Fruit fly (Drosophila melanogaster) whole organism, embryonic: ENCODE data around the gene Lcp65Ab1.

Experiments used
- CG10654 ChIP-seq: fragments of 200-800 bp; sonication (Bioruptor generic); optimal IDR thresholded peaks from 2 replicates; lab custom pipeline; 2016; ENCODE audit warnings: missing biosample characterization, missing genetic modification characterization
- CG10959 ChIP-seq: fragments of 200-800 bp; sonication (Bioruptor generic); IDR thresholded peaks from 2 replicates; pipeline ENCODE4 v1.3.6; 2022; ENCODE audit warnings: missing biosample characterization, missing genetic modification characterization
- CG11723 ChIP-seq: fragments of 200-800 bp; sonication (Bioruptor generic); optimal IDR thresholded peaks from 2 replicates; lab custom pipeline; 2017; ENCODE audit warnings: missing biosample characterization, mild to moderate bottlenecking, missing genetic modification characterization
- CG12299 ChIP-seq: fragments of 200-800 bp; sonication (Bioruptor generic); optimal IDR thresholded peaks from 2 replicates; lab custom pipeline; 2018; ENCODE audit warnings: missing biosample characterization, mild to moderate bottlenecking, missing genetic modification characterization
- CG12769 ChIP-seq: fragments of 200-800 bp; sonication (Bioruptor generic); optimal IDR thresholded peaks from 2 replicates; lab custom pipeline; 2019; ENCODE audit warnings: missing biosample characterization, mild to moderate bottlenecking, missing genetic modification characterization, moderate library complexity
- CG13424 ChIP-seq: fragments of 200-800 bp; sonication (Bioruptor generic); optimal IDR thresholded peaks from 2 replicates; lab custom pipeline; 2019; ENCODE audit warnings: missing biosample characterization, mild to moderate bottlenecking, missing genetic modification characterization, moderate library complexity
- CG14710 ChIP-seq: fragments of 200-800 bp; sonication (Bioruptor generic); optimal IDR thresholded peaks from 3 replicates; lab custom pipeline; 2019; ENCODE audit warnings: missing biosample characterization, mild to moderate bottlenecking, missing genetic modification characterization, moderate library complexity
- CG15479 ChIP-seq: fragments of 200-800 bp; sonication (Bioruptor generic); optimal IDR thresholded peaks from 3 replicates; lab custom pipeline; 2019; ENCODE audit warnings: missing biosample characterization, mild to moderate bottlenecking, missing genetic modification characterization, moderate library complexity
- CG15601 ChIP-seq: fragments of 200-800 bp; sonication (Bioruptor generic); optimal IDR thresholded peaks from 3 replicates; lab custom pipeline; 2019; ENCODE audit warnings: missing biosample characterization, mild to moderate bottlenecking, missing genetic modification characterization, moderate library complexity
- CG1602 ChIP-seq: fragments of 200-800 bp; sonication (Bioruptor generic); optimal IDR thresholded peaks from 3 replicates; lab custom pipeline; 2016; ENCODE audit warnings: missing biosample characterization, missing genetic modification characterization
- CG17186 ChIP-seq: fragments of 200-800 bp; sonication (Bioruptor generic); optimal IDR thresholded peaks from 3 replicates; lab custom pipeline; 2017; ENCODE audit warnings: missing biosample characterization, missing genetic modification reagents, missing genetic modification characterization
- CG2120 ChIP-seq: fragments of 200-800 bp; sonication (Bioruptor generic); optimal IDR thresholded peaks from 3 replicates; lab custom pipeline; 2016; ENCODE audit warnings: missing biosample characterization, missing genetic modification characterization
- CG30020 ChIP-seq: fragments of 200-800 bp; optimal IDR thresholded peaks from 2 replicates; lab custom pipeline; 2019; ENCODE audit warnings: missing biosample characterization, mild to moderate bottlenecking, missing genetic modification characterization, moderate library complexity
- CG30431 ChIP-seq: fragments of 200-800 bp; sonication (Bioruptor generic); optimal IDR thresholded peaks from 2 replicates; lab custom pipeline; 2017; ENCODE audit warnings: missing biosample characterization, missing genetic modification characterization
- CG31224 ChIP-seq: fragments of 200-800 bp; sonication (Bioruptor generic); IDR thresholded peaks from 2 replicates; pipeline ENCODE4 v1.3.6; 2022; ENCODE audit warnings: missing biosample characterization, missing genetic modification characterization
- CG32767 ChIP-seq: fragments of 200-800 bp; sonication (Bioruptor generic); IDR thresholded peaks from 2 replicates; pipeline ENCODE4 v1.3.6; 2022; ENCODE audit warnings: missing biosample characterization, missing genetic modification characterization
- CG4707 ChIP-seq: fragments of 200-800 bp; sonication (Bioruptor generic); optimal IDR thresholded peaks from 2 replicates; lab custom pipeline; 2018; ENCODE audit warnings: missing biosample characterization, mild to moderate bottlenecking, missing genetic modification characterization, moderate library complexity
- CG7372 ChIP-seq: fragments of 200-800 bp; sonication (Bioruptor generic); IDR thresholded peaks from 2 replicates; pipeline ENCODE4 v1.3.6; 2022; ENCODE audit warnings: missing biosample characterization, missing genetic modification characterization
- CG7745 ChIP-seq: fragments of 200-800 bp; sonication (Bioruptor generic); optimal IDR thresholded peaks from 2 replicates; lab custom pipeline; 2018; ENCODE audit warnings: missing biosample characterization, mild to moderate bottlenecking, missing genetic modification characterization, moderate library complexity
- CG7928 ChIP-seq: fragments of 200-800 bp; sonication (Bioruptor generic); optimal IDR thresholded peaks from 2 replicates; lab custom pipeline; 2017; ENCODE audit warnings: missing biosample characterization, mild to moderate bottlenecking, missing genetic modification characterization
- CG7963 ChIP-seq: fragments of 200-800 bp; sonication (Bioruptor generic); IDR thresholded peaks from 3 replicates; pipeline ENCODE4 v1.3.6; 2022; ENCODE audit warnings: missing biosample characterization, missing genetic modification characterization; ENCODE audit not compliant: partially characterized antibody
- CG8290 ChIP-seq, 3 experiments: fragments of 200-800 bp; sonication (Bioruptor generic); optimal IDR thresholded peaks; 2 replicates each; lab custom pipeline; 2016 to 2019; ENCODE audit warnings: missing biosample characterization in 3 of 3, missing genetic modification characterization in 3 of 3, mild to moderate bottlenecking in 2 of 3, moderate library complexity in 1 of 3
- CG8765 ChIP-seq: fragments of 200-800 bp; sonication (Bioruptor generic); IDR thresholded peaks from 2 replicates; pipeline ENCODE4 v1.3.6; 2022; ENCODE audit warnings: missing biosample characterization, missing genetic modification characterization
- Dip2 ChIP-seq: fragments of 200-800 bp; sonication (Bioruptor generic); IDR thresholded peaks from 2 replicates; pipeline ENCODE4 v1.3.6; 2022; ENCODE audit warnings: missing biosample characterization, missing genetic modification characterization
- HLH54F ChIP-seq: fragments of 200-800 bp; sonication (Bioruptor generic); optimal IDR thresholded peaks from 3 replicates; lab custom pipeline; 2016; ENCODE audit warnings: missing biosample characterization, missing genetic modification characterization
- Hr3 ChIP-seq: fragments of 200-800 bp; sonication (Bioruptor generic); optimal IDR thresholded peaks from 3 replicates; lab custom pipeline; 2016; ENCODE audit warnings: missing biosample characterization, missing genetic modification characterization
- Hr39 ChIP-seq: fragments of >200 bp; optimal IDR thresholded peaks from 2 replicates; lab custom pipeline; 2017
- Lpt ChIP-seq: fragments of >200 bp; optimal IDR thresholded peaks from 2 replicates; lab custom pipeline; 2018; ENCODE audit warnings: missing biosample characterization, missing genetic modification characterization
- Mrtf ChIP-seq: fragments of 200-800 bp; sonication (Bioruptor generic); IDR thresholded peaks from 3 replicates; pipeline ENCODE4 v1.3.6; 2022; ENCODE audit warnings: missing biosample characterization, missing genetic modification characterization
- Optix ChIP-seq: fragments of 200-800 bp; sonication (Bioruptor generic); IDR thresholded peaks from 3 replicates; pipeline ENCODE4 v1.3.6; 2022; ENCODE audit warnings: missing biosample characterization, missing genetic modification characterization
- Stat92E ChIP-seq, 3 experiments: fragments of >200 bp in 2 of 3; fragments of 200-800 bp in 1 of 3; sonication (Bioruptor generic) in 1 of 3; optimal IDR thresholded peaks; 2 replicates each; lab custom pipeline; 2017 to 2019; ENCODE audit warnings: missing biosample characterization in 3 of 3, missing genetic modification characterization in 3 of 3, mild to moderate bottlenecking in 1 of 3, moderate library complexity in 1 of 3
- al ChIP-seq: fragments of 200-800 bp; sonication (Bioruptor generic); IDR thresholded peaks from 2 replicates; pipeline ENCODE4 v1.3.6; 2022; ENCODE audit warnings: missing biosample characterization, missing genetic modification characterization
- ase ChIP-seq: fragments of 200-800 bp; sonication (Bioruptor generic); IDR thresholded peaks from 3 replicates; pipeline ENCODE4 v1.3.6; 2022; ENCODE audit warnings: missing biosample characterization, missing genetic modification characterization
- croc ChIP-seq: fragments of 200-800 bp; sonication (Bioruptor generic); conservative IDR thresholded peaks from 3 replicates; pipeline ENCODE4 v1.3.6; 2022; ENCODE audit warnings: missing biosample characterization, missing genetic modification characterization
- dan ChIP-seq: fragments of 200-800 bp; sonication (Bioruptor generic); IDR thresholded peaks from 2 replicates; pipeline ENCODE4 v1.3.6; 2022; ENCODE audit warnings: missing biosample characterization, missing genetic modification characterization
- dm ChIP-seq: fragments of 200-800 bp; sonication (Bioruptor generic); optimal IDR thresholded peaks from 3 replicates; lab custom pipeline; 2016; ENCODE audit warnings: missing biosample characterization, missing genetic modification characterization
- dmrt99B ChIP-seq: fragments of 200-800 bp; sonication (Bioruptor generic); optimal IDR thresholded peaks from 2 replicates; lab custom pipeline; 2018; ENCODE audit warnings: missing biosample characterization, mild to moderate bottlenecking, missing genetic modification characterization, moderate library complexity
- eve ChIP-seq, 2 experiments: fragments of >200 bp; optimal IDR thresholded peaks; 2 replicates each; lab custom pipeline; 2017; ENCODE audit warnings: missing biosample characterization in 2 of 2, missing genetic modification characterization in 2 of 2
- ewg ChIP-seq: fragments of 200-800 bp; sonication (Bioruptor generic); optimal IDR thresholded peaks from 3 replicates; lab custom pipeline; 2017; ENCODE audit warnings: mild to moderate bottlenecking, missing biosample characterization, missing genetic modification reagents, missing genetic modification characterization
- fd3F ChIP-seq: fragments of 200-800 bp; sonication (Bioruptor generic); optimal IDR thresholded peaks from 2 replicates; lab custom pipeline; 2018; ENCODE audit warnings: missing biosample characterization, mild to moderate bottlenecking, missing genetic modification characterization, moderate library complexity
- fu2 ChIP-seq: fragments of 200-800 bp; sonication (Bioruptor generic); optimal IDR thresholded peaks from 2 replicates; lab custom pipeline; 2016; ENCODE audit warnings: missing biosample characterization, missing genetic modification characterization
- jumu ChIP-seq: fragments of 200-800 bp; sonication (Bioruptor generic); optimal IDR thresholded peaks from 3 replicates; lab custom pipeline; 2016; ENCODE audit warnings: missing biosample characterization, missing genetic modification characterization
- ken ChIP-seq: fragments of 200-800 bp; sonication (Bioruptor generic); IDR thresholded peaks from 3 replicates; pipeline ENCODE4 v1.3.6; 2022; ENCODE audit warnings: missing biosample characterization, missing genetic modification characterization
- luna ChIP-seq: fragments of 200-800 bp; sonication (Bioruptor generic); optimal IDR thresholded peaks from 2 replicates; lab custom pipeline; 2016; ENCODE audit warnings: missing biosample characterization, missing genetic modification characterization
- mam ChIP-seq: fragments of 200-800 bp; sonication (Bioruptor generic); optimal IDR thresholded peaks from 3 replicates; lab custom pipeline; 2016; ENCODE audit warnings: missing biosample characterization, missing genetic modification characterization
- onecut ChIP-seq: fragments of 200-800 bp; sonication (Bioruptor generic); IDR thresholded peaks from 2 replicates; pipeline ENCODE4 v1.3.6; 2022; ENCODE audit warnings: missing biosample characterization, missing genetic modification characterization
- pan ChIP-seq, 4 experiments: fragments of >200 bp in 3 of 4; fragments of 200-800 bp in 1 of 4; sonication (Bioruptor generic) in 1 of 4; optimal IDR thresholded peaks in 3 of 4; IDR thresholded peaks in 1 of 4; 2 replicates each; pipeline versions ENCODE4 v1.3.6 to Lab custom; 2017 to 2022; ENCODE audit warnings: missing biosample characterization in 2 of 4, missing genetic modification characterization in 2 of 4, mixed read lengths in 1 of 4
- pho ChIP-seq: fragments of 200-800 bp; sonication (Bioruptor generic); optimal IDR thresholded peaks from 2 replicates; lab custom pipeline; 2016; ENCODE audit warnings: missing biosample characterization, missing genetic modification characterization
- unpg ChIP-seq: fragments of 200-800 bp; sonication (Bioruptor generic); optimal IDR thresholded peaks from 3 replicates; lab custom pipeline; 2018; ENCODE audit warnings: missing biosample characterization, mild to moderate bottlenecking, missing genetic modification characterization, moderate library complexity

Gene Lcp65Ab1

DNA sequence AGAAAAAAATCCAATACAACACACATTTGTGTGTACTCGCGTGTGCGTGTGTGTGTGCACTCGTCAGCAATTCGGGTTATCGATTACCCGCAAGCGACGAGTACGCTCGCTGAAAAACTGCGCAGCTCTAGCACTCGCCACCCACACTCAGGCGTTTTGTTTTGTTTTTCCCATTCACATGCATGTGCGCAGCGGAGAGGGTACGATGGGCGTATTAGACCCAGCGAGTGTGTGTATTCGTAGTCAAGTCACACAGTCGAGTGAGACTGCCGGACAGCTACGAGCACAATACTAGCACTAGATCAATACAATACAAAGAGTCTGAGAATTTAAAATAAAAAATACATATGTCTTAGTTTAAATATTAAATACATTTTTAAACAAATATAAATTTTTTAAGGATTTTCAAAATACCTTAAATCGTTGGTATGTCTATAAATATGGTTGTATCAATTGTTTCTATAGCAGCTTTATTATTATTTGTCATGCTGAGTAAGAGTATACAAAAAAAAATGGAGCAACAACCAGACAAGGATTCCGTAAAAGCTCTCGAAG is 35.6 kb downstream of the Lcp65Ab1 start, which contains the start of the genes D19B and CG43293 (continued):
- TF ChIP-seq CG2120 (GFP tag; lab: Kevin White, UChicago) (peak; percentile 94), CG30431 (GFP tag; lab: Kevin White, UChicago) (peak; percentile 79), CG12769 (tag; lab: Kevin White, UChicago) (no peak), dm (GFP tag; lab: Kevin White, UChicago) (peak; percentile 91), dan (GFP tag; lab: Robert Waterston, UW) (no peak), Mrtf (GFP tag; lab: Robert Waterston, UW) (peak; percentile 89), Optix (peak; percentile 93), al (GFP tag; lab: Robert Waterston, UW) (peak; percentile 83), CG7963 (GFP tag; lab: Robert Waterston, UW) (peak; percentile 45; the same call in 1 of the 3 replicates), Hr39 (lab: Kevin White, UChicago) (no peak), pan (optimal IDR thresholded peaks at IDR 0.05; lab: Kevin White, UChicago) (peak in 1 of 2 experiments; percentile 36), pan (GFP tag; optimal IDR thresholded peaks at IDR 0.05 in 1 of 2, IDR thresholded peaks at IDR 0.05 in 1 of 2) (peak in 1 of 2 experiments; percentile 92), onecut (peak; percentile 91), ase (GFP tag; lab: Robert Waterston, UW) (peak; percentile 92), luna (GFP tag; lab: Kevin White, UChicago) (peak; percentile 11), CG11723 (GFP tag; lab: Kevin White, UChicago) (peak; percentile 82), CG14710 (tag; lab: Kevin White, UChicago) (peak; percentile 74), CG10959 (GFP tag; lab: Robert Waterston, UW) (peak; percentile 81), HLH54F (peak; percentile 91), CG7745 (tag; lab: Kevin White, UChicago) (no peak), CG10654 (peak; percentile 86), CG7928 (peak; percentile 61), CG15601 (peak; percentile 73), CG15479 (peak; percentile 31), CG4707 (peak; percentile 91), ken (GFP tag; lab: Robert Waterston, UW) (peak; percentile 90), ewg (GFP tag; lab: Kevin White, UChicago) (peak; percentile 90), CG31224 (GFP tag; lab: Robert Waterston, UW) (peak; percentile 76), Lpt (GFP tag; lab: Kevin White, UChicago) (no peak), jumu (GFP tag; lab: Kevin White, UChicago) (peak; percentile 89), pho (GFP tag; lab: Kevin White, UChicago) (peak; percentile 85), CG30020 (tag; lab: Kevin White, UChicago) (peak; percentile 53), Dip2 (GFP tag; lab: Robert Waterston, UW) (no peak), mam (GFP tag; lab: Kevin White, UChicago) (peak; percentile 94), CG17186 (GFP tag; lab: Kevin White, UChicago) (peak; percentile 58), CG8290 (GFP tag; optimal IDR thresholded peaks at IDR 0.05; lab: Kevin White, UChicago) (peak; percentile 74), CG8290 (tag; optimal IDR thresholded peaks at IDR 0.05; lab: Kevin White, UChicago) (peak in 1 of 2 experiments; percentile 98), fu2 (GFP tag; lab: Kevin White, UChicago) (peak; percentile 77), unpg (GFP tag; lab: Kevin White, UChicago) (peak; percentile 88), CG1602 (GFP tag; lab: Kevin White, UChicago) (peak; percentile 88), dmrt99B (tag; lab: Kevin White, UChicago) (peak; percentile 90), CG8765 (GFP tag; lab: Robert Waterston, UW) (peak; percentile 63; the same call in 1 of the 2 replicates), CG12299 (peak; percentile 69), fd3F (GFP tag; lab: Kevin White, UChicago) (peak; percentile 81), CG13424 (tag; lab: Kevin White, UChicago) (peak; percentile 87), eve (GFP tag; optimal IDR thresholded peaks at IDR 0.05; lab: Kevin White, UChicago) (no peak), Stat92E (GFP tag; optimal IDR thresholded peaks at IDR 0.05; lab: Kevin White, UChicago) (no peak), Hr3 (peak; percentile 89), CG32767 (GFP tag; lab: Robert Waterston, UW) (peak; percentile 84), CG7372 (GFP tag; lab: Robert Waterston, UW) (peak; percentile 73), croc (GFP tag; lab: Robert Waterston, UW) (peak; percentile 61; the same call in 2 of the 3 replicates)
